In the genomic region with DNA sequence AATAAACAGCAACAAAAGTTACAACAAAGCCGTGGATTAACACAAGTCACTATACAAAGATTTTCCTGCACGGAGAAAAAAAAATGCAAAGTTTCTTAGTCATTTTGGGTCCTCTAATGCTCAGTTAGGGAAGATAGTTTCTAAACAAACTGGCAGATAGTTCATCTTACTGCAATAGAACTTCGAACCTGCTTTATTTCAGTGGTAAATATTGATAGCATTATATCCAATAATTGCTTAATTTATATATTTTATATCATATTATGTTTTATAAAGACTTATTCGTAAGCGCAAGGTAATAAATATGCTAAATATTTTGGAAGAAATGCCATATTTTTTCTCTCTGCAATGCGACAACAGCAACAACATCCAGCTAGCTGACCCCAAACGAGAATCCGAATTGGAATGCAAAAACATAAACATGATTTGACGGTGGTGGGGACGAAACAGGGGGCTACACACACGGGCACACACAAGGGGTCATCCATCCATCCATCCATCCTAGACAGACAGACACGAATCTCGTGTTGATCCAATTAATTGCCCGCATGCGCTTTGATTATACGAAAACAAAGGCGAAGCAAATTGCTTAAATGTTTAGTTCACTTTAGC, we compare ENCODE assay signal across 1 fruit fly cellular context.
TF ChIP-seq lines count a peak whose summit lies in the region.

No protein-coding gene starts in this region.

TF ChIP-seq in whole organism, embryonic, 481 proteins besides CTCF, POLR2A, EP300 and RAD21 (continued from another document and continues in another):
- TF ChIP-seq E2f2 (GFP tag; IDR thresholded peaks at IDR 0.05; lab: Robert Waterston, UW) (peak; percentile 47; the same call in 1 of the 2 replicates), Atf3 (GFP tag; optimal IDR thresholded peaks at IDR 0.05; lab: Kevin White, UChicago) (no peak), sr (GFP tag; IDR thresholded peaks at IDR 0.05; lab: Robert Waterston, UW) (no peak), CG12659 (GFP tag; optimal IDR thresholded peaks at IDR 0.05; lab: Kevin White, UChicago) (peak; percentile 69), tgo (GFP tag; IDR thresholded peaks at IDR 0.05; lab: Robert Waterston, UW) (peak; percentile 79), CG17912 (GFP tag; optimal IDR thresholded peaks at IDR 0.05; lab: Kevin White, UChicago) (no peak), CG18619 (GFP tag; optimal IDR thresholded peaks at IDR 0.05; lab: Kevin White, UChicago) (peak; percentile 68), sc (optimal IDR thresholded peaks at IDR 0.05; lab: Kevin White, UChicago) (no peak), sc (GFP tag; optimal IDR thresholded peaks at IDR 0.05; lab: Kevin White, UChicago) (peak; percentile 58), sob (GFP tag; IDR thresholded peaks at IDR 0.05; lab: Robert Waterston, UW) (peak; percentile 58; the same call in 1 of the 2 replicates), CG8388 (GFP tag; optimal IDR thresholded peaks at IDR 0.05; lab: Kevin White, UChicago) (peak; percentile 70), CG6254 (GFP tag; optimal IDR thresholded peaks at IDR 0.05; lab: Kevin White, UChicago) (peak; percentile 31), Dp (GFP tag; optimal IDR thresholded peaks at IDR 0.05; lab: Kevin White, UChicago) (no peak), Kr (GFP tag; optimal IDR thresholded peaks at IDR 0.05; lab: Kevin White, UChicago) (no peak), ab (GFP tag; optimal IDR thresholded peaks at IDR 0.05; lab: Kevin White, UChicago) (no peak), Doc2 (GFP tag; IDR thresholded peaks at IDR 0.05; lab: Robert Waterston, UW) (no peak), Trl (optimal IDR thresholded peaks at IDR 0.05; lab: Kevin White, UChicago) (no peak), Trl (GFP tag; optimal IDR thresholded peaks at IDR 0.05; lab: Kevin White, UChicago) (no peak), pnt (GFP tag; optimal IDR thresholded peaks at IDR 0.05; lab: Kevin White, UChicago) (no peak), dmrt99B (tag; optimal IDR thresholded peaks at IDR 0.05; lab: Kevin White, UChicago) (peak; percentile 87), pho (GFP tag; optimal IDR thresholded peaks at IDR 0.05; lab: Kevin White, UChicago) (no peak), salm (tag; optimal IDR thresholded peaks at IDR 0.05; lab: Kevin White, UChicago) (peak; percentile 53), CG17612 (GFP tag; IDR thresholded peaks at IDR 0.05; lab: Robert Waterston, UW) (no peak), nom (GFP tag; optimal IDR thresholded peaks at IDR 0.05; lab: Kevin White, UChicago) (no peak), Hr39 (optimal IDR thresholded peaks at IDR 0.05; lab: Kevin White, UChicago) (no peak), CG3726 (GFP tag; IDR thresholded peaks at IDR 0.05; lab: Robert Waterston, UW) (no peak), CG10321 (GFP tag; IDR thresholded peaks at IDR 0.05; lab: Robert Waterston, UW) (no peak), Myb (GFP tag; optimal IDR thresholded peaks at IDR 0.05; lab: Kevin White, UChicago) (no peak), HLHmδ (GFP tag; optimal IDR thresholded peaks at IDR 0.05; lab: Kevin White, UChicago) (no peak), slou (GFP tag; optimal IDR thresholded peaks at IDR 0.05; lab: Kevin White, UChicago) (no peak), CG6765 (GFP tag; optimal IDR thresholded peaks at IDR 0.05; lab: Kevin White, UChicago) (no peak), Blimp-1 (GFP tag; optimal IDR thresholded peaks at IDR 0.05; lab: Kevin White, UChicago) (peak; percentile 68), CG3838 (GFP tag; optimal IDR thresholded peaks at IDR 0.05; lab: Kevin White, UChicago) (no peak), Fer3 (tag; optimal IDR thresholded peaks at IDR 0.05; lab: Kevin White, UChicago) (peak; percentile 56), CG10366 (GFP tag; IDR thresholded peaks at IDR 0.05; lab: Robert Waterston, UW) (peak; percentile 32; the same call in 1 of the 2 replicates), tap (tag; optimal IDR thresholded peaks at IDR 0.05; lab: Kevin White, UChicago) (peak; percentile 49), CG4707 (GFP tag; optimal IDR thresholded peaks at IDR 0.05; lab: Kevin White, UChicago) (no peak), cg (GFP tag; optimal IDR thresholded peaks at IDR 0.05; lab: Kevin White, UChicago) (no peak), CG15601 (tag; optimal IDR thresholded peaks at IDR 0.05; lab: Kevin White, UChicago) (peak; percentile 47), Fer2 (tag; optimal IDR thresholded peaks at IDR 0.05; lab: Kevin White, UChicago) (no peak), CG16813 (GFP tag; IDR thresholded peaks at IDR 0.05; lab: Robert Waterston, UW; ENCODE audit: partially characterized antibody) (no peak), CG14965 (GFP tag; optimal IDR thresholded peaks at IDR 0.05; lab: Kevin White, UChicago; ENCODE audit: borderline replicate concordance) (no peak), Ets97D (GFP tag; optimal IDR thresholded peaks at IDR 0.05; lab: Kevin White, UChicago) (no peak), CG3407 (GFP tag; optimal IDR thresholded peaks at IDR 0.05; lab: Kevin White, UChicago) (peak; percentile 43), CG13424 (tag; optimal IDR thresholded peaks at IDR 0.05; lab: Kevin White, UChicago) (peak; percentile 75), YL-1 (GFP tag; optimal IDR thresholded peaks at IDR 0.05; lab: Kevin White, UChicago) (no peak), CG13287 (GFP tag; IDR thresholded peaks at IDR 0.05; lab: Robert Waterston, UW; ENCODE audit: partially characterized antibody) (no peak), luna (GFP tag; optimal IDR thresholded peaks at IDR 0.05; lab: Kevin White, UChicago) (no peak), Opbp (GFP tag; IDR thresholded peaks at IDR 0.05; lab: Robert Waterston, UW; ENCODE audit: partially characterized antibody) (no peak), tin (GFP tag; optimal IDR thresholded peaks at IDR 0.05; lab: Kevin White, UChicago) (peak; percentile 48), E2f1 (GFP tag; IDR thresholded peaks at IDR 0.05; lab: Robert Waterston, UW) (0 out of 2 replicates have a peak, but pooled peaks have one; percentile 53), sens (GFP tag; lab: Kevin White, UChicago) (peak; percentile 71), Doc3 (GFP tag; IDR thresholded peaks at IDR 0.05; lab: Robert Waterston, UW; ENCODE audit: partially characterized antibody) (no peak), cad (GFP tag; optimal IDR thresholded peaks at IDR 0.05; lab: Kevin White, UChicago) (no peak), shn (GFP tag; optimal IDR thresholded peaks at IDR 0.05; lab: Kevin White, UChicago) (no peak), HHEX (GFP tag; optimal IDR thresholded peaks at IDR 0.05; lab: Kevin White, UChicago) (peak; percentile 76), stwl (tag; optimal IDR thresholded peaks at IDR 0.05; lab: Kevin White, UChicago) (no peak), dimm (GFP tag; IDR thresholded peaks at IDR 0.05; lab: Robert Waterston, UW) (peak; percentile 26; the same call in 1 of the 2 replicates), lov (optimal IDR thresholded peaks at IDR 0.05; lab: Kevin White, UChicago) (no peak), lov (GFP tag; IDR thresholded peaks at IDR 0.05; lab: Robert Waterston, UW) (no peak), da (GFP tag; optimal IDR thresholded peaks at IDR 0.05; lab: Kevin White, UChicago) (no peak), sens-2 (GFP tag; IDR thresholded peaks at IDR 0.05; lab: Robert Waterston, UW) (no peak), ac (GFP tag; optimal IDR thresholded peaks at IDR 0.05; lab: Kevin White, UChicago) (no peak), pan (optimal IDR thresholded peaks at IDR 0.05; lab: Kevin White, UChicago) (no peak), pan (GFP tag; optimal IDR thresholded peaks at IDR 0.05 in 1 of 2, IDR thresholded peaks at IDR 0.05 in 1 of 2) (peak in 1 of 2 experiments; percentile 76), CG14050 (GFP tag; IDR thresholded peaks at IDR 0.05; lab: Robert Waterston, UW) (peak; percentile 17; the same call in 1 of the 3 replicates), caup (GFP tag; optimal IDR thresholded peaks at IDR 0.05; lab: Kevin White, UChicago; ENCODE audit: severe bottlenecking) (peak; percentile 51), gt (GFP tag; IDR thresholded peaks at IDR 0.05; lab: Robert Waterston, UW) (no peak), cas (GFP tag; IDR thresholded peaks at IDR 0.05; lab: Robert Waterston, UW) (no peak), Abd-B (GFP tag; optimal IDR thresholded peaks at IDR 0.05; lab: Kevin White, UChicago) (peak; percentile 71), CG3847 (GFP tag; IDR thresholded peaks at IDR 0.05; lab: Robert Waterston, UW) (no peak), Lhr (GFP tag; optimal IDR thresholded peaks at IDR 0.05; lab: Kevin White, UChicago) (no peak), lola (GFP tag; optimal IDR thresholded peaks at IDR 0.05; lab: Kevin White, UChicago) (peak in 1 of 3 experiments; percentile 49), dpn (GFP tag; optimal IDR thresholded peaks at IDR 0.05; lab: Kevin White, UChicago) (peak in 1 of 2 experiments; percentile 72), CG17829 (tag; optimal IDR thresholded peaks at IDR 0.05; lab: Kevin White, UChicago) (peak; percentile 70), hbn (GFP tag; IDR thresholded peaks at IDR 0.05; lab: Robert Waterston, UW; ENCODE audit: partially characterized antibody) (no peak), Pdp1 (GFP tag; optimal IDR thresholded peaks at IDR 0.05; lab: Kevin White, UChicago) (no peak), zfh2 (GFP tag; optimal IDR thresholded peaks at IDR 0.05; lab: Kevin White, UChicago) (no peak), Taf1 (GFP tag; IDR thresholded peaks at IDR 0.05; lab: Robert Waterston, UW) (no peak), inv (GFP tag; IDR thresholded peaks at IDR 0.05; lab: Robert Waterston, UW; ENCODE audit: partially characterized antibody) (no peak), CG17802 (tag; optimal IDR thresholded peaks at IDR 0.05; lab: Kevin White, UChicago) (no peak), CG12744 (GFP tag; optimal IDR thresholded peaks at IDR 0.05; lab: Kevin White, UChicago) (no peak), CG9932 (GFP tag; IDR thresholded peaks at IDR 0.05; lab: Robert Waterston, UW) (no peak), Nf-YC (tag; optimal IDR thresholded peaks at IDR 0.05; lab: Kevin White, UChicago) (peak; percentile 53), lab (GFP tag; optimal IDR thresholded peaks at IDR 0.05; lab: Kevin White, UChicago) (peak; percentile 75), CG1647 (GFP tag; optimal IDR thresholded peaks at IDR 0.05; lab: Kevin White, UChicago) (no peak), CG9215 (GFP tag; IDR thresholded peaks at IDR 0.05; lab: Robert Waterston, UW) (no peak; the same call in 1 of the 2 replicates), zen2 (GFP tag; IDR thresholded peaks at IDR 0.05; lab: Robert Waterston, UW; ENCODE audit: partially characterized antibody) (no peak), Hr3 (GFP tag; optimal IDR thresholded peaks at IDR 0.05; lab: Kevin White, UChicago) (peak; percentile 75), CG1832 (GFP tag; optimal IDR thresholded peaks at IDR 0.05; lab: Kevin White, UChicago) (no peak), Ada2b (GFP tag; IDR thresholded peaks at IDR 0.05; lab: Robert Waterston, UW) (0 out of 2 replicates have a peak, but pooled peaks have one; percentile 13), HLH54F (GFP tag; optimal IDR thresholded peaks at IDR 0.05; lab: Kevin White, UChicago) (no peak), CG12391 (tag; optimal IDR thresholded peaks at IDR 0.05; lab: Kevin White, UChicago) (peak; percentile 72), tll (GFP tag; optimal IDR thresholded peaks at IDR 0.05; lab: Kevin White, UChicago) (no peak), run (tag; optimal IDR thresholded peaks at IDR 0.05; lab: Kevin White, UChicago) (peak; percentile 2), hkb (optimal IDR thresholded peaks at IDR 0.05; lab: Kevin White, UChicago) (no peak), hkb (GFP tag; IDR thresholded peaks at IDR 0.05; lab: Robert Waterston, UW) (peak; percentile 63), CG14710 (tag; optimal IDR thresholded peaks at IDR 0.05; lab: Kevin White, UChicago) (peak; percentile 29), CG10274 (GFP tag; optimal IDR thresholded peaks at IDR 0.05; lab: Kevin White, UChicago) (no peak), fru (optimal IDR thresholded peaks at IDR 0.05; lab: Kevin White, UChicago) (no peak), grn (GFP tag; optimal IDR thresholded peaks at IDR 0.05; lab: Kevin White, UChicago) (no peak), CG31224 (GFP tag; IDR thresholded peaks at IDR 0.05; lab: Robert Waterston, UW) (peak; percentile 50; the same call in 1 of the 2 replicates), Mad (GFP tag; optimal IDR thresholded peaks at IDR 0.05; lab: Kevin White, UChicago) (no peak), CG14441 (GFP tag; IDR thresholded peaks at IDR 0.05; lab: Robert Waterston, UW) (peak; percentile 64), CG8944 (GFP tag; optimal IDR thresholded peaks at IDR 0.05; lab: Kevin White, UChicago) (no peak), Nf-YA (GFP tag; IDR thresholded peaks at IDR 0.05; lab: Robert Waterston, UW) (no peak), CG7372 (GFP tag; IDR thresholded peaks at IDR 0.05; lab: Robert Waterston, UW) (peak; percentile 68), CG6689 (GFP tag; IDR thresholded peaks at IDR 0.05; lab: Robert Waterston, UW) (peak; percentile 81), az2 (GFP tag; optimal IDR thresholded peaks at IDR 0.05; lab: Kevin White, UChicago) (peak; percentile 72), amos (GFP tag; IDR thresholded peaks at IDR 0.05; lab: Robert Waterston, UW; ENCODE audit: partially characterized antibody) (no peak), lilli (GFP tag; optimal IDR thresholded peaks at IDR 0.05; lab: Kevin White, UChicago) (no peak), ase (GFP tag; IDR thresholded peaks at IDR 0.05; lab: Robert Waterston, UW) (0 out of 3 replicates have a peak, but pooled peaks have one; percentile 49), gce (GFP tag; IDR thresholded peaks at IDR 0.05; lab: Robert Waterston, UW) (no peak), CG10462 (GFP tag; optimal IDR thresholded peaks at IDR 0.05; lab: Kevin White, UChicago) (peak; percentile 22), Gsc (GFP tag; IDR thresholded peaks at IDR 0.05; lab: Robert Waterston, UW) (peak; percentile 16; the same call in 1 of the 2 replicates), nmo (GFP tag; optimal IDR thresholded peaks at IDR 0.05; lab: Kevin White, UChicago) (peak; percentile 66), Six4 (GFP tag; optimal IDR thresholded peaks at IDR 0.05; lab: Kevin White, UChicago) (no peak), BtbVII (GFP tag; optimal IDR thresholded peaks at IDR 0.05; lab: Kevin White, UChicago) (peak; percentile 50), CG9609 (GFP tag; optimal IDR thresholded peaks at IDR 0.05; lab: Kevin White, UChicago) (no peak), Eip74EF (GFP tag; optimal IDR thresholded peaks at IDR 0.05; lab: Kevin White, UChicago) (no peak), CG42726 (GFP tag; IDR thresholded peaks at IDR 0.05; lab: Robert Waterston, UW; ENCODE audit: partially characterized antibody) (no peak), CoRest (tag; optimal IDR thresholded peaks at IDR 0.05; lab: Kevin White, UChicago) (peak; percentile 81), Sox100B (GFP tag; optimal IDR thresholded peaks at IDR 0.05; lab: Kevin White, UChicago) (peak; percentile 71), knrl (GFP tag; IDR thresholded peaks at IDR 0.05; lab: Robert Waterston, UW; ENCODE audit: partially characterized antibody) (no peak), peb (GFP tag; IDR thresholded peaks at IDR 0.05; lab: Robert Waterston, UW) (no peak)
